Worm (Caenorhabditis elegans): ENCODE results near the gene B0238.15.

ce11 chrV:5239903-5240302 is at the start of gene B0238.15:
- TF ChIP-seq sptf-1 (tag; optimal IDR thresholded peaks at IDR 0.05) = no peak
- TF ChIP-seq nhr-237 (tag; optimal IDR thresholded peaks at IDR 0.05) = no peak
- no peak for TF ChIP-seq lin-13 (tag; optimal IDR thresholded peaks at IDR 0.05)
- no peak for TF ChIP-seq snpc-4 (tag; optimal IDR thresholded peaks at IDR 0.05)
- no peak for TF ChIP-seq flh-1 (GFP tag; optimal IDR thresholded peaks at IDR 0.05)
- no peak for TF ChIP-seq nhr-76 (tag; optimal IDR thresholded peaks at IDR 0.05)
- TF ChIP-seq unc-62 (GFP tag; optimal IDR thresholded peaks at IDR 0.05) = no peak
- no peak for TF ChIP-seq unc-120 (tag; optimal IDR thresholded peaks at IDR 0.05; ENCODE audit: poor library complexity, severe bottlenecking)
- TF ChIP-seq nhr-28 (tag; optimal IDR thresholded peaks at IDR 0.05) = no peak
